Fruit fly (Drosophila melanogaster) whole organism, prepupa: Measurements from ENCODE around the gene LeuRS.

ENCODE experiments used
- Blimp-1 ChIP-seq: fragments of 200-800 bp; sonication (Bioruptor generic); optimal IDR thresholded peaks from 3 replicates; lab custom pipeline; 2017; ENCODE audit warnings: missing biosample characterization, missing genetic modification characterization, mild to moderate bottlenecking, moderate library complexity, missing genetic modification reagents
- CG10669 ChIP-seq: fragments of 200-800 bp; sonication (Bioruptor generic); optimal IDR thresholded peaks from 3 replicates; lab custom pipeline; 2018; ENCODE audit warnings: missing biosample characterization, mild to moderate bottlenecking, missing genetic modification characterization, moderate library complexity
- CG11902 ChIP-seq: fragments of 200-800 bp; sonication (Bioruptor generic); optimal IDR thresholded peaks from 3 replicates; lab custom pipeline; 2016; ENCODE audit warnings: missing biosample characterization, missing genetic modification characterization
- CG15336 ChIP-seq: fragments of 200-800 bp; sonication (Bioruptor generic); IDR thresholded peaks from 2 replicates; pipeline ENCODE4 v1.3.6; 2022; ENCODE audit warnings: missing biosample characterization, missing genetic modification characterization
- CG1621 ChIP-seq: fragments of 200-800 bp; sonication (Bioruptor generic); optimal IDR thresholded peaks from 3 replicates; lab custom pipeline; 2018; ENCODE audit warnings: missing biosample characterization, mild to moderate bottlenecking, missing genetic modification characterization
- CG3032 ChIP-seq: fragments of 200-800 bp; optimal IDR thresholded peaks from 2 replicates; lab custom pipeline; 2019; ENCODE audit warnings: missing biosample characterization, mild to moderate bottlenecking, missing genetic modification characterization, moderate library complexity
- CG31627 ChIP-seq: fragments of 200-800 bp; sonication (Bioruptor generic); optimal IDR thresholded peaks from 3 replicates; lab custom pipeline; 2016; ENCODE audit warnings: missing biosample characterization, missing genetic modification characterization
- CG32006 ChIP-seq: fragments of 200-800 bp; sonication (Bioruptor generic); optimal IDR thresholded peaks from 3 replicates; lab custom pipeline; 2017; ENCODE audit warnings: missing biosample characterization, mild to moderate bottlenecking, missing genetic modification characterization
- CG34406 ChIP-seq: fragments of 200-800 bp; sonication (Bioruptor generic); optimal IDR thresholded peaks from 3 replicates; lab custom pipeline; 2016; ENCODE audit warnings: missing biosample characterization, missing genetic modification characterization
- CG3919 ChIP-seq: fragments of 200-800 bp; sonication (Bioruptor generic); optimal IDR thresholded peaks from 3 replicates; lab custom pipeline; 2016; ENCODE audit warnings: missing biosample characterization, missing genetic modification characterization
- CG6163 ChIP-seq: fragments of 200-800 bp; sonication (Bioruptor generic); IDR thresholded peaks from 3 replicates; pipeline ENCODE4 v1.3.6; 2022; ENCODE audit warnings: missing biosample characterization, missing genetic modification characterization
- CG6808 ChIP-seq: fragments of 200-800 bp; sonication (Bioruptor generic); optimal IDR thresholded peaks from 3 replicates; lab custom pipeline; 2017; ENCODE audit warnings: missing biosample characterization, missing genetic modification characterization, mild to moderate bottlenecking, moderate library complexity, missing genetic modification reagents
- CG7368 ChIP-seq: fragments of 200-800 bp; sonication (Bioruptor generic); optimal IDR thresholded peaks from 3 replicates; lab custom pipeline; 2016; ENCODE audit warnings: missing biosample characterization, missing genetic modification characterization
- CG8632 ChIP-seq: fragments of 200-800 bp; sonication (Bioruptor generic); optimal IDR thresholded peaks from 3 replicates; lab custom pipeline; 2016; ENCODE audit warnings: missing biosample characterization, missing genetic modification characterization
- Eip78C ChIP-seq: fragments of 200-800 bp; sonication (Bioruptor generic); peaks from one replicate; lab custom pipeline; 2016; ENCODE audit warnings: missing biosample characterization, missing genetic modification characterization
- Eip93F ChIP-seq: fragments of 200-800 bp; sonication (Bioruptor generic); optimal IDR thresholded peaks from 2 replicates; lab custom pipeline; 2016; ENCODE audit warnings: missing biosample characterization, mild to moderate bottlenecking, missing genetic modification characterization
- Ets21C ChIP-seq: fragments of 200-800 bp; sonication (Bioruptor generic); optimal IDR thresholded peaks from 3 replicates; lab custom pipeline; 2016; ENCODE audit warnings: missing biosample characterization, missing genetic modification characterization
- Ets96B ChIP-seq: fragments of 200-800 bp; optimal IDR thresholded peaks from 2 replicates; lab custom pipeline; 2019; ENCODE audit warnings: missing biosample characterization, mild to moderate bottlenecking, missing genetic modification characterization, moderate library complexity
- Gug ChIP-seq: fragments of 200-800 bp; sonication (Bioruptor generic); IDR thresholded peaks from 2 replicates; pipeline ENCODE4 v1.3.6; 2022; ENCODE audit warnings: missing biosample characterization, missing genetic modification characterization
- Hr39 ChIP-seq: fragments of 200-800 bp; sonication (Bioruptor generic); optimal IDR thresholded peaks from 2 replicates; lab custom pipeline; 2016; ENCODE audit warnings: missing biosample characterization, missing genetic modification characterization
- Hr4 ChIP-seq: fragments of 200-800 bp; sonication (Bioruptor generic); optimal IDR thresholded peaks from 3 replicates; lab custom pipeline; 2016; ENCODE audit warnings: missing biosample characterization, missing genetic modification characterization
- Lpt ChIP-seq: fragments of 200-800 bp; sonication (Bioruptor generic); optimal IDR thresholded peaks from 3 replicates; lab custom pipeline; 2016; ENCODE audit warnings: missing biosample characterization, missing genetic modification characterization
- Met ChIP-seq: fragments of 200-800 bp; sonication (Bioruptor generic); optimal IDR thresholded peaks from 3 replicates; lab custom pipeline; 2016; ENCODE audit warnings: missing biosample characterization, missing genetic modification characterization
- Smox ChIP-seq: fragments of 200-800 bp; sonication (Bioruptor generic); optimal IDR thresholded peaks from 3 replicates; lab custom pipeline; 2016; ENCODE audit warnings: missing biosample characterization, missing genetic modification characterization
- Sox14 ChIP-seq: fragments of 200-800 bp; sonication (Bioruptor generic); optimal IDR thresholded peaks from 3 replicates; lab custom pipeline; 2016; ENCODE audit warnings: missing biosample characterization, missing genetic modification characterization
- Sox15 ChIP-seq: fragments of 200-800 bp; sonication (Bioruptor generic); optimal IDR thresholded peaks from 3 replicates; lab custom pipeline; 2016; ENCODE audit warnings: missing biosample characterization, missing genetic modification characterization
- acj6 ChIP-seq: fragments of 200-800 bp; sonication (Bioruptor generic); optimal IDR thresholded peaks from 3 replicates; lab custom pipeline; 2016; ENCODE audit warnings: missing biosample characterization, missing genetic modification characterization
- cyc ChIP-seq: fragments of 200-800 bp; sonication (Bioruptor generic); optimal IDR thresholded peaks from 3 replicates; lab custom pipeline; 2016; ENCODE audit warnings: missing biosample characterization, missing genetic modification characterization
- dac ChIP-seq: fragments of 200-800 bp; sonication (Bioruptor generic); optimal IDR thresholded peaks from 2 replicates; lab custom pipeline; 2017; ENCODE audit warnings: missing biosample characterization, mild to moderate bottlenecking, missing genetic modification characterization
- esn ChIP-seq: fragments of 200-800 bp; sonication (Bioruptor generic); optimal IDR thresholded peaks from 2 replicates; lab custom pipeline; 2016; ENCODE audit warnings: missing biosample characterization, mild to moderate bottlenecking, missing genetic modification characterization, moderate library complexity
- fd59A ChIP-seq: fragments of 200-800 bp; sonication (Bioruptor generic); optimal IDR thresholded peaks from 2 replicates; lab custom pipeline; 2017; ENCODE audit warnings: missing biosample characterization, mild to moderate bottlenecking, missing genetic modification characterization, missing genetic modification reagents
- fkh ChIP-seq: fragments of 200-800 bp; sonication (Bioruptor generic); optimal IDR thresholded peaks from 3 replicates; lab custom pipeline; 2017; ENCODE audit warnings: missing biosample characterization, mild to moderate bottlenecking, missing genetic modification characterization, moderate library complexity
- lz ChIP-seq: fragments of 200-800 bp; sonication (Bioruptor generic); optimal IDR thresholded peaks from 3 replicates; lab custom pipeline; 2016; ENCODE audit warnings: missing biosample characterization, missing genetic modification characterization
- net ChIP-seq: fragments of 200-800 bp; sonication (Bioruptor generic); optimal IDR thresholded peaks from 3 replicates; lab custom pipeline; 2016; ENCODE audit warnings: missing biosample characterization, missing genetic modification characterization
- pdm3 ChIP-seq: fragments of 200-800 bp; sonication (Bioruptor generic); optimal IDR thresholded peaks from 3 replicates; lab custom pipeline; 2016; ENCODE audit warnings: missing biosample characterization, missing genetic modification characterization
- spab ChIP-seq: fragments of 200-800 bp; sonication (Bioruptor generic); optimal IDR thresholded peaks from 2 replicates; lab custom pipeline; 2017; ENCODE audit warnings: missing biosample characterization, mild to moderate bottlenecking, missing genetic modification characterization, missing genetic modification reagents
- svp ChIP-seq: fragments of 200-800 bp; sonication (Bioruptor generic); peaks from one replicate; lab custom pipeline; 2016; ENCODE audit warnings: missing biosample characterization, missing genetic modification characterization
- topi ChIP-seq: fragments of 200-800 bp; sonication (Bioruptor generic); optimal IDR thresholded peaks from 3 replicates; lab custom pipeline; 2016; ENCODE audit warnings: missing biosample characterization, missing genetic modification characterization
- vri ChIP-seq: fragments of 200-800 bp; sonication (Bioruptor generic); optimal IDR thresholded peaks from 3 replicates; lab custom pipeline; 2016; ENCODE audit warnings: missing biosample characterization, mild to moderate bottlenecking, missing genetic modification characterization

The LeuRS gene

dm6 chr2L:3477057-3477755 is 37.2 kb downstream of the LeuRS start (continued):
- no peak for TF ChIP-seq Sox15
- TF ChIP-seq Hr4 (GFP tag; lab: Kevin White, UChicago) = peak; percentile 61
- TF ChIP-seq CG3032 = no peak
- TF ChIP-seq CG11902 (GFP tag; lab: Kevin White, UChicago) = no peak
- no peak for TF ChIP-seq fd59A (GFP tag; lab: Kevin White, UChicago)
- no peak for TF ChIP-seq CG15336
- peak; percentile 41 for TF ChIP-seq fkh (GFP tag; lab: Kevin White, UChicago)
- peak; percentile 25 for TF ChIP-seq Sox14 (GFP tag; lab: Kevin White, UChicago)
- no peak for TF ChIP-seq CG6163 (GFP tag; lab: Robert Waterston, UW)
- TF ChIP-seq CG10669 (GFP tag; lab: Kevin White, UChicago) = no peak
- peak; percentile 18 for TF ChIP-seq CG3919 (GFP tag; lab: Kevin White, UChicago)
- TF ChIP-seq CG8632 (GFP tag; lab: Kevin White, UChicago) = no peak
- TF ChIP-seq CG6808 (GFP tag; lab: Kevin White, UChicago) = no peak
- TF ChIP-seq Lpt = no peak
- TF ChIP-seq CG1621 (tag; lab: Kevin White, UChicago) = no peak
- TF ChIP-seq CG34406 (GFP tag; lab: Kevin White, UChicago) = no peak
- TF ChIP-seq pdm3 (GFP tag; lab: Kevin White, UChicago) = peak; percentile 14
- no peak for TF ChIP-seq svp (GFP tag; lab: Kevin White, UChicago)
- no peak for TF ChIP-seq esn (GFP tag; lab: Kevin White, UChicago)
- TF ChIP-seq vri (GFP tag; lab: Kevin White, UChicago) = no peak
- no peak for TF ChIP-seq Eip93F (GFP tag; lab: Kevin White, UChicago)

DNA sequence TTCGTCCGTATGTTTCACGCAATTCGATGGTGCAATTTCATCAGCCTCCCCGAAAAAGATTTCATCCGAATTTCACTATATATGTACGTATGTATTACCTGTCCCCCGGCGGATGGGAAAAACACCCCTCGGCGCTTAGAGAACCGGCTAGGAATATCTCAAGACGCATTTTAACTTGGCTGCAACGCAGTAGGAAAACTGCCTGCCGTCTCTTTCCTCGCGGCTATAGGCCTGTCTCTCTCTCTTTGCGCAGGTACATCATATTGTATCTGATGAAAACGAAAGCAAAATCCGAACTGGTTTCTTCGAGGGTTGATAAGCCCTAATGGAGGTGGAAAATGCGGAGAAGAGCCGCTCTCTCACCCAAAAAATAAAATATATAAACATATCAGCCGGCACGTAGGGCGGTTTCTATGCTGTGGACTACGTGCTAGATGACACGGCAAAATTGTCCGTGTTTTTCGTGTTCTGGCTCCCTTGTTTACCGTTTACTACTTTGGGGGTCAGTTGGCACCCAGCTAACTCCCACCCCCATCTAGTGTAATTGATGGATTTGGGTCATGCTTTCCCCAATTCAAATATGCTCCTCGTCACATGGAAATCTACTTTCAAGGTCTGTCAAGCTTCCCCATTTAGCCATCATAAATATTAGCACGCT is 37.9 kb downstream of the LeuRS start:
- TF ChIP-seq Eip78C (GFP tag; lab: Kevin White, UChicago) = peak; percentile 27
- TF ChIP-seq Smox (GFP tag; lab: Kevin White, UChicago) = no peak
- peak; percentile 70 for TF ChIP-seq Blimp-1 (GFP tag; lab: Kevin White, UChicago)

DNA sequence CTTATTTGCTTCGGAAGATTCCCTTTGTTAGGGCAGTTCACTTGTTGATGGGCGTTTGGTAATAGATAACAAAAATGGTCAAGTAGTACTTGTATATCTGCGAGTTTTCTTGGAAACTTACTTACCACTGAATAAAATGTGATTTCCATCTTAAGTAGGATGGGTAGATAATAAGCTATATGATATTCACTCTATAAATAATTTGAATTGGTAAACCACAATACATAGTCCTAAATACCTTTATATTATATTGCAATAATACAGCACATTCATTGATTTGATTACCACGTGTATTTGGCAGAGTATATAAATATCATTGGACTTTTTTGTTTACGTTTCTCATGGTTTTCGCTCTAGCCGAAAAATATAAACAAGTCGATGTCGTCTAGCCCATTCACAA is 38.5 kb downstream of the LeuRS start:
- TF ChIP-seq Eip78C (GFP tag; lab: Kevin White, UChicago) (peak; percentile 68), fkh (GFP tag; lab: Kevin White, UChicago) (peak; percentile 49), vri (GFP tag; lab: Kevin White, UChicago) (no peak), CG15336 (0 out of 2 replicates have a peak, but pooled peaks have one; percentile 26)

DNA sequence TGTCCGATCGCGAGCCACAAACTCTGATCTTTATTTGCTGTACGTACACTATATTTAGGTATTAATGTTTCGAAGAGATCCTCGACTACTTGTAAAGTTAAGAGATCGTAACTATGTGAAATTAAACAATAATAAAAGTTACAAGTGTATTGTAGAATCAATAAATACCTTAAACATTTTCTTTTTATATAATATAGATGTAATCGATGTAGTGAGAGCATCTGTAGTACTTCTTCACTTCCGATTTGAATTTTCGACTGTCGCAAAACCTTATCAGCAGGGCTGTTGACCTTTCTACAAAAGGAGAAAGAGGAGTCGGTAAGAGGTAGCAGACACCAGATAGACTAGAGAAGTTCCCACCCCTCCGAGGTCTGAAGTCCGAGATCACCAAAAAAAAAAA is 39.3 kb downstream of the LeuRS start:
- TF ChIP-seq CG7368 (GFP tag; lab: Kevin White, UChicago) (no peak), Gug (GFP tag; lab: Robert Waterston, UW) (no peak), Ets96B (tag; lab: Kevin White, UChicago) (peak; percentile 21), lz (GFP tag; lab: Kevin White, UChicago) (peak; percentile 28), vri (GFP tag; lab: Kevin White, UChicago) (no peak), CG32006 (no peak), esn (GFP tag; lab: Kevin White, UChicago) (peak; percentile 56), CG31627 (peak; percentile 18), Hr39 (GFP tag; lab: Kevin White, UChicago) (peak; percentile 5), Eip78C (GFP tag; lab: Kevin White, UChicago) (peak; percentile 81), spab (GFP tag; lab: Kevin White, UChicago) (no peak), CG10669 (GFP tag; lab: Kevin White, UChicago) (peak; percentile 2), CG3032 (peak; percentile 17), acj6 (GFP tag; lab: Kevin White, UChicago) (peak; percentile 2), svp (GFP tag; lab: Kevin White, UChicago) (peak; percentile 99), topi (GFP tag; lab: Kevin White, UChicago) (peak; percentile 27), Ets21C (GFP tag; lab: Kevin White, UChicago) (no peak), Met (GFP tag; lab: Kevin White, UChicago) (no peak), net (GFP tag; lab: Kevin White, UChicago) (no peak), dac (no peak), cyc (peak; percentile 15)
